Worm (Caenorhabditis elegans) whole organism, L1 larva: ENCODE results near the gene mrpl-44.

ENCODE experiments used
- C16A3.4 ChIP-seq: fragments of 150-350 bp; optimal IDR thresholded peaks from 2 replicates; lab custom pipeline; 2014; ENCODE audit warnings: missing biosample characterization, missing genetic modification characterization
- ceh-8 ChIP-seq: fragments of 200-800 bp; sonication (Bioruptor generic); optimal IDR thresholded peaks from 2 replicates; lab custom pipeline; 2018; ENCODE audit warnings: mild to moderate bottlenecking, missing genetic modification characterization, moderate library complexity, missing compliant biosample characterization
- ceh-82 ChIP-seq, 3 experiments: fragments of 150-350 bp in 1 of 3; sonication (generic microtip) in 2 of 3; optimal IDR thresholded peaks; 2 replicates each; lab custom pipeline; 2014 to 2017; ENCODE audit warnings: missing biosample characterization in 3 of 3, missing genetic modification characterization in 3 of 3
- lin-13 ChIP-seq: fragments of 150-350 bp; optimal IDR thresholded peaks from 2 replicates; lab custom pipeline; 2014; ENCODE audit warnings: missing biosample characterization, missing genetic modification reagents, missing genetic modification characterization
- snpc-4 ChIP-seq: fragments of 150-350 bp; optimal IDR thresholded peaks from 2 replicates; lab custom pipeline; 2014; ENCODE audit warnings: missing biosample characterization, missing genetic modification characterization

DNA sequence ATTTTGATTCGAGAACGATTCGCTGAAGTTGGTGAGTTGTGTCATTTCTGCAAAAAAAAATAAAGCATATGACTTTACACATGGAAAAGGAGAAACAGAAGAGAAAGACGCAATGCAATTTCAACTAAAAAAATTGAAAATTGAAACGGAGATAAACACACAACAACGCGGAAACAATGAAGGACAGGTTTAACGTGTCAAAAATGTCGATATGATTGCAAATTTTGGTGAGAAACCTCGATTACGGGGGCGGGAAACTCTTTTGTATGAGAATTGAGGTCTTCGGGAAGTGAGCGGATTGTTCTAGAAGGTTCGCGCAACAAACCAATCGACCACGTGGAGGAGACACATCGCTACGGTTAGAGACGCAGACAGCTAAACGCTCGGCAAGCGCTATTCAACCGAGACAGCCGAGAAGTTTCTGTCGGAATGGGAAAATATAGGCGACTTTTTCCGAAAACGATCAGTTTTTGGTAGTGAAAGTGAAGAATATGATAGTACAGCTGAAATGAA is 35.4 kb downstream of the mrpl-44 start, which contains the start of gene R107.5:
- TF ChIP-seq ceh-8 (GFP tag; lab: Kevin White, UChicago) (peak; percentile 75), ceh-82 (tag; optimal IDR thresholded peaks at IDR 0.05; lab: Kevin White, UChicago) (peak; percentile 66 to 88 (median 88)), lin-13 (peak; percentile 89), snpc-4 (tag; lab: Kevin White, UChicago) (peak; percentile 65), C16A3.4 (tag; lab: Kevin White, UChicago) (peak; percentile 83)
